Worm (Caenorhabditis elegans): ENCODE measurements around the gene gphr-1.

Gene gphr-1

DNA sequence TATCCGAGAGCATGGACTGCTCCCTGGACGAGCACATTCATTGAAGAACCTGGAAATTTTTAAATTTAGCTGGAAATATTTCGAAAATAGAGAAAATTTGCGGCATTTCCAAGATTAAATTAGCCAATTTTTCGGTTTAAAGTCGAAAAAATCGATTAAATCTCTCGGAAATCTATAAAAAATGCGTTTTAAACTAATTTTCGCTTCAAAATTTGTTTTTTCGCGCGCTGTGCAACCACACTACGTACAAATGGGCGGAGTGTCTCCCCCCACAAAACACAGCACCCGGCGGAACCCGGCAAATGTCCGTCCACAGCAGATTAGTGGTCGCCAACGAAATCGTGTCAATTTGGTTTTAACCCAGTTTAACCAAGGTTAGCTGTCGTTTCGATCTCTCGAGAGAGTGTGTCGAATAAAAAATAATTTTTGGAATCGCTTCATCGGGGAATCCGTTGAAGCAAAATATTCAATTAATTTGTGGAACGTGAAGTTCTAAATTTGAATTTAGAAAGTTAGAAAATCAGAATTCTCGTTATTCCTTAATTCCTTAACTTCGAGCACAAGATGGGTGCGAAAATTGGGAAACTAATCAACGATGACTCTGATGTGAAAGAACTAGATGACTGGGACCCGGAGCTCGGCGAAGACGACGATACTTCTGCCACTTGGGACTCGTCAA, 31.4 kb downstream of the gphr-1 start, which contains the start of the genes tim-1 and Y75B8A.23:
TSS of gene tim-1 (minus strand) at position 51 of the 679 bp plus-strand sequence.
TSS of gene Y75B8A.23 (plus strand) at position 547 of the 679 bp plus-strand sequence.
- peak; percentile 100 for TF ChIP-seq snpc-4 (tag; optimal IDR thresholded peaks at IDR 0.05)
- peak; percentile 53 for TF ChIP-seq elt-1 (tag; optimal IDR thresholded peaks at IDR 0.05)
- peak; percentile 24 for TF ChIP-seq skn-1 (tag; optimal IDR thresholded peaks at IDR 0.05)
- peak; percentile 93 for TF ChIP-seq lin-11 (tag; optimal IDR thresholded peaks at IDR 0.05)
- peak; percentile 37 for TF ChIP-seq nhr-237 (tag; optimal IDR thresholded peaks at IDR 0.05)
- peak; percentile 99 for TF ChIP-seq ama-1 (optimal IDR thresholded peaks at IDR 0.05)
- peak; percentile 74 for TF ChIP-seq nhr-11 (tag; optimal IDR thresholded peaks at IDR 0.05)
- no peak for TF ChIP-seq unc-62 (GFP tag; optimal IDR thresholded peaks at IDR 0.05)
- TF ChIP-seq nhr-10 (tag; optimal IDR thresholded peaks at IDR 0.05) = peak; percentile 89
- TF ChIP-seq mdl-1 (tag; optimal IDR thresholded peaks at IDR 0.05) = peak; percentile 66 to 85
- peak; percentile 94 for TF ChIP-seq mab-5 (tag; optimal IDR thresholded peaks at IDR 0.05)
- TF ChIP-seq blmp-1 (tag; optimal IDR thresholded peaks at IDR 0.05; ENCODE audit: insufficient read depth) = peak; percentile 65
- peak; percentile 77 for TF ChIP-seq nhr-6 (tag; optimal IDR thresholded peaks at IDR 0.05)
- TF ChIP-seq lsy-2 (tag; optimal IDR thresholded peaks at IDR 0.05) = peak; percentile 89 to 94
- peak; percentile 99 for TF ChIP-seq sem-4 (tag; optimal IDR thresholded peaks at IDR 0.05)
- TF ChIP-seq lin-13 (GFP tag; optimal IDR thresholded peaks at IDR 0.05) = peak; percentile 96
- peak; percentile 94 for TF ChIP-seq F13H6.1 (tag; optimal IDR thresholded peaks at IDR 0.05)
- TF ChIP-seq unc-39 (tag; optimal IDR thresholded peaks at IDR 0.05) = no peak
- no peak for TF ChIP-seq elt-3 (tag; optimal IDR thresholded peaks at IDR 0.05)
- TF ChIP-seq ceh-82 (tag; optimal IDR thresholded peaks at IDR 0.05) = peak; percentile 81
- no peak for TF ChIP-seq lin-39 (tag; optimal IDR thresholded peaks at IDR 0.05)
- TF ChIP-seq ztf-11 (tag; optimal IDR thresholded peaks at IDR 0.05) = no peak
- TF ChIP-seq nhr-23 (tag; optimal IDR thresholded peaks at IDR 0.05) = no peak
- TF ChIP-seq zag-1 (tag; optimal IDR thresholded peaks at IDR 0.05) = peak; percentile 84
- TF ChIP-seq ZK546.5 (tag; optimal IDR thresholded peaks at IDR 0.05) = peak; percentile 32
- peak; percentile 84 for TF ChIP-seq C34F6.9 (tag; optimal IDR thresholded peaks at IDR 0.05)
- peak; percentile 90 for TF ChIP-seq ztf-4 (tag; optimal IDR thresholded peaks at IDR 0.05)
- TF ChIP-seq ztf-1 (GFP tag; conservative IDR thresholded peaks at IDR 0.05) = no peak
- TF ChIP-seq alr-1 (tag; optimal IDR thresholded peaks at IDR 0.05) = no peak
- TF ChIP-seq gmeb-1 (tag; optimal IDR thresholded peaks at IDR 0.05) = peak; percentile 97
- TF ChIP-seq ceh-16 (tag; optimal IDR thresholded peaks at IDR 0.05) = peak; percentile 77
- no peak for TF ChIP-seq peb-1 (tag; optimal IDR thresholded peaks at IDR 0.05)
- peak; percentile 99 for TF ChIP-seq crh-2 (tag; optimal IDR thresholded peaks at IDR 0.05)
- TF ChIP-seq nhr-25 (tag; optimal IDR thresholded peaks at IDR 0.05) = peak; percentile 90
- peak; percentile 86 for TF ChIP-seq Y55F3AM.14 (GFP tag; optimal IDR thresholded peaks at IDR 0.05)
- peak; percentile 84 for TF ChIP-seq nhr-77 (tag; optimal IDR thresholded peaks at IDR 0.05)
- peak; percentile 52 for TF ChIP-seq R02D3.7 (tag; optimal IDR thresholded peaks at IDR 0.05)
- peak; percentile 84 for TF ChIP-seq egl-27 (tag; optimal IDR thresholded peaks at IDR 0.05)
- TF ChIP-seq sma-3 (GFP tag; optimal IDR thresholded peaks at IDR 0.05) = peak; percentile 98
- peak; percentile 79 for TF ChIP-seq sma-9 (GFP tag; optimal IDR thresholded peaks at IDR 0.05)
- TF ChIP-seq sma-9 (tag; optimal IDR thresholded peaks at IDR 0.05) = no peak
- TF ChIP-seq nhr-21 (tag; optimal IDR thresholded peaks at IDR 0.05) = peak; percentile 97
- peak; percentile 38 for TF ChIP-seq aly-2 (tag; optimal IDR thresholded peaks at IDR 0.05)
- peak; percentile 48 for TF ChIP-seq dmd-4 (tag; optimal IDR thresholded peaks at IDR 0.05)
- peak; percentile 89 for TF ChIP-seq nhr-129 (tag; optimal IDR thresholded peaks at IDR 0.05)
- peak; percentile 96 for TF ChIP-seq fos-1 (tag; optimal IDR thresholded peaks at IDR 0.05)
- no peak for TF ChIP-seq mbf-1 (tag; optimal IDR thresholded peaks at IDR 0.05)
- peak; percentile 92 for TF ChIP-seq unc-55 (GFP tag; optimal IDR thresholded peaks at IDR 0.05)
- peak; percentile 53 for TF ChIP-seq nhr-12 (tag; optimal IDR thresholded peaks at IDR 0.05)

Data from whole organism, L2 larva.